Worm (Caenorhabditis elegans): ENCODE results near the gene nhr-209.
"Not testable (repeated sequence)": the region's sequence is repeated elsewhere in the genome, so short reads cannot be mapped to it uniquely, and the experiment has no call there.

- not testable (repeated sequence) for TF ChIP-seq npax-4, nhr-11, ttx-3, tbx-2, ets-4, pqm-1 (tag; optimal IDR thresholded peaks at IDR 0.05)
Observed at ce11 chrV:12130688-12131087, 32.7 kb downstream of the nhr-209 start, which contains the start of gene C27A7.6.

Data from whole organism, late embryonic.